Worm (Caenorhabditis elegans): ENCODE results near the gene F56B3.9.
A peak's percentile ranks its signal among the peaks of the same experiment; 100 is the strongest.

F56B3.9 gene

DNA sequence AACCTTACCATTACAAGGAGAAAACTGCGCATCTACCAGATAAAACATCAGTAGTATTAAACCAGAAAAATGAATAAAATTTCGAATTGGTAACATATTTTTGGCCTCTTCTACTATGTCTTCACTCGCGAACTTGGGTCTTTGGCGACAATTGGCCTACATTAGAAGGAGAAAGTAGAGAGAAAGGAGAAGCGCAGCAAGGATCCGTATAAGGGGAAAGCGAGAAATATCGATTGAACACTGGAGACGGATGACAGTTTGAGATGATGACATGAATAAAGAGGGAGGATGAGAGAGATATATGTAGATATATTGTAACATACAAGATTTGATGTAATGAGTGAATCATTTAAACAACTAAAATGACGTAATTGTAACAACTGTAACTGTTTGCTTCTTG is 2.8 kb upstream of the F56B3.9 start, which contains the start of gene F56B3.2:
TSS of gene F56B3.2 (minus strand) at position 273 of the 400 bp plus-strand sequence.
- no peak for TF ChIP-seq hlh-1 (tag; optimal IDR thresholded peaks at IDR 0.05)
- peak; percentile 93 for TF ChIP-seq blmp-1 (tag; optimal IDR thresholded peaks at IDR 0.05)
- no peak for TF ChIP-seq drap-1 (GFP tag; optimal IDR thresholded peaks at IDR 0.05)
- TF ChIP-seq nhr-76 (tag; optimal IDR thresholded peaks at IDR 0.05) = no peak
- TF ChIP-seq ham-2 (GFP tag; optimal IDR thresholded peaks at IDR 0.05) = peak; percentile 31
- TF ChIP-seq nhr-237 (tag; optimal IDR thresholded peaks at IDR 0.05) = no peak
- TF ChIP-seq ceh-83 (GFP tag; optimal IDR thresholded peaks at IDR 0.05) = no peak

DNA sequence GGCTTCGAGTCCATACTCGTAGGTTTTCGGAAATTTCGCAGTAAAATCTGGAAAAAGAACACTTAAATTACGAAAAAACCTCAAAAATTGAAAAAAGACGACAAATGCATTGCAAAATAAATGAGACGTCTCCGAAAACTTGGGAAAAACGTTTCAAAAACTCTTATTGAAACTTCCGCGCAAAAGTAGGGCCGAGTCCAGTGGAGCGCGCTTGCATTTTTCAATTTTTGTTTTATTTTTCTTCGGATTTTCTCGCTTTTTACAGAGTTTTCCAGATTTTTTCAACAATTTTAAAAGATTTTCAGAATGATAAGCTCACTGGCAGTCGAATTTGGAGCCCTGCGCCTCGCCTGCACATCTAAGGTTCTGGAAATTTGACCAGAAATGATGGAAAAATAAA is 1.8 kb downstream of the F56B3.9 start, which contains the start of gene mrpl-2:
TSS of gene mrpl-2 (plus strand) at position 307 of the 400 bp plus-strand sequence.
- TF ChIP-seq hlh-1 (tag; optimal IDR thresholded peaks at IDR 0.05) = no peak
- peak; percentile 3 for TF ChIP-seq sptf-1 (tag; optimal IDR thresholded peaks at IDR 0.05)

ce11 chrIV:773580-773979 is 2.4 kb downstream of the F56B3.9 start:
- TF ChIP-seq sem-2 (GFP tag; optimal IDR thresholded peaks at IDR 0.05) (no peak), drap-1 (GFP tag; optimal IDR thresholded peaks at IDR 0.05) (no peak)

- TF ChIP-seq lin-13 (tag; optimal IDR thresholded peaks at IDR 0.05) = no peak
- no peak for TF ChIP-seq nhr-28 (tag; optimal IDR thresholded peaks at IDR 0.05)
- TF ChIP-seq nhr-12 (tag; optimal IDR thresholded peaks at IDR 0.05) = no peak
- TF ChIP-seq elt-1 (tag; optimal IDR thresholded peaks at IDR 0.05; ENCODE audit: borderline replicate concordance, insufficient read depth) = no peak
- no peak for TF ChIP-seq ztf-11 (tag; optimal IDR thresholded peaks at IDR 0.05)
- no peak for TF ChIP-seq sem-2 (GFP tag; optimal IDR thresholded peaks at IDR 0.05)
- TF ChIP-seq unc-39 (tag; optimal IDR thresholded peaks at IDR 0.05) = no peak
- no peak for TF ChIP-seq flh-1 (GFP tag; optimal IDR thresholded peaks at IDR 0.05)
- TF ChIP-seq snpc-4 (tag; optimal IDR thresholded peaks at IDR 0.05) = no peak
- TF ChIP-seq lin-32 (GFP tag; optimal IDR thresholded peaks at IDR 0.05) = no peak
- no peak for TF ChIP-seq unc-120 (tag; optimal IDR thresholded peaks at IDR 0.05; ENCODE audit: poor library complexity, severe bottlenecking)
- TF ChIP-seq cnd-1 (tag; optimal IDR thresholded peaks at IDR 0.05) = no peak
- TF ChIP-seq mls-2 (tag; optimal IDR thresholded peaks at IDR 0.05) = no peak
- no peak for TF ChIP-seq mep-1 (tag; optimal IDR thresholded peaks at IDR 0.05)
- TF ChIP-seq ceh-43 (GFP tag; optimal IDR thresholded peaks at IDR 0.05) = no peak
- no peak for TF ChIP-seq nhr-76 (tag; optimal IDR thresholded peaks at IDR 0.05)
- TF ChIP-seq pha-4 (tag; optimal IDR thresholded peaks at IDR 0.05) = no peak
- no peak for TF ChIP-seq lsy-2 (tag; optimal IDR thresholded peaks at IDR 0.05)
- TF ChIP-seq nhr-237 (tag; optimal IDR thresholded peaks at IDR 0.05) = no peak
- no peak for TF ChIP-seq ham-2 (GFP tag; optimal IDR thresholded peaks at IDR 0.05)
Measured at ce11 chrIV:778484-778883, 7.3 kb downstream of the F56B3.9 start, which contains the start of gene ugt-52. Gene ugt-52, plus strand, starts transcription at chrIV:778784.

DNA sequence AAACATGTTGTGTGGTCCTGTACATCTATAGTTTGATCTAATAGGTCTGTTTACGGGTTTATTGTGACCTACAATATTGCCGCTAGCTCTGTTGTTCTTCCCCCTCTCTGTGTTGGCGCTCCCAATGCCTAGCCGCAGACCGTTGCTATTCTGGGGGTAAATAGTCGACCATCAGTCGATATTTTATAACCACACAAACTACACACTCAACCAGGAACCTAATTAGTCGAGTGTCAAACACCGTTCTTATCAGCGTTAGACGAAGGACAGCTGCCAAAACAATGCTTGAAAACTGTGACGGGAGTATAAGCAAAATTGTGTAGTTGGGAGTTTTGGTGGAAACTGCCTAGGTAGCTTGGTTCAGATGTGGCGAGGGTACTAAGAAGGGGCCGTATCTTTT is 11.2 kb downstream of the F56B3.9 start:
- no peak for TF ChIP-seq unc-39 (tag; optimal IDR thresholded peaks at IDR 0.05)
- no peak for TF ChIP-seq sem-2 (GFP tag; optimal IDR thresholded peaks at IDR 0.05)
- TF ChIP-seq nhr-28 (tag; optimal IDR thresholded peaks at IDR 0.05) = no peak
- TF ChIP-seq sptf-1 (tag; optimal IDR thresholded peaks at IDR 0.05) = no peak
- TF ChIP-seq lin-13 (tag; optimal IDR thresholded peaks at IDR 0.05) = no peak
- no peak for TF ChIP-seq elt-1 (tag; optimal IDR thresholded peaks at IDR 0.05; ENCODE audit: borderline replicate concordance, insufficient read depth)
- TF ChIP-seq ham-2 (GFP tag; optimal IDR thresholded peaks at IDR 0.05) = no peak
- TF ChIP-seq ces-1 (GFP tag; optimal IDR thresholded peaks at IDR 0.05) = no peak
- TF ChIP-seq snpc-4 (tag; optimal IDR thresholded peaks at IDR 0.05) = no peak
- TF ChIP-seq nhr-76 (tag; optimal IDR thresholded peaks at IDR 0.05) = no peak
- no peak for TF ChIP-seq zip-8 (tag; optimal IDR thresholded peaks at IDR 0.05)
- TF ChIP-seq lsy-2 (tag; optimal IDR thresholded peaks at IDR 0.05) = no peak
- TF ChIP-seq mls-2 (tag; optimal IDR thresholded peaks at IDR 0.05) = no peak
- no peak for TF ChIP-seq ceh-43 (GFP tag; optimal IDR thresholded peaks at IDR 0.05)
- TF ChIP-seq nhr-237 (tag; optimal IDR thresholded peaks at IDR 0.05) = no peak
- no peak for TF ChIP-seq nhr-12 (tag; optimal IDR thresholded peaks at IDR 0.05)
- TF ChIP-seq pha-4 (tag; optimal IDR thresholded peaks at IDR 0.05) = no peak

- TF ChIP-seq sptf-1 (tag; optimal IDR thresholded peaks at IDR 0.05) (no peak), unc-120 (tag; optimal IDR thresholded peaks at IDR 0.05; ENCODE audit: poor library complexity, severe bottlenecking) (no peak)
Measured at ce11 chrIV:787755-788154, 16.6 kb downstream of the F56B3.9 start, which contains the start of gene F56B3.6. Gene F56B3.6, plus strand, starts transcription at chrIV:788055.

All from whole organism, mixed stage, embryonic.